Worm (Caenorhabditis elegans) whole organism, young adult: Measurements from ENCODE around the gene W08E12.4.

Source experiments
- F10E7.11 ChIP-seq: sonication (generic microtip); optimal IDR thresholded peaks from 2 replicates; lab custom pipeline; 2017; ENCODE audit warnings: mild to moderate bottlenecking, missing genetic modification characterization, moderate library complexity, missing compliant biosample characterization
- F22D6.2 ChIP-seq: sonication (generic microtip); optimal IDR thresholded peaks from 2 replicates; lab custom pipeline; 2016; ENCODE audit warnings: mild to moderate bottlenecking, missing genetic modification characterization, missing compliant biosample characterization
- F39B2.1 ChIP-seq: fragments of 200-800 bp; sonication (Bioruptor generic); IDR thresholded peaks from 2 replicates; pipeline ENCODE4 v1.3.6; 2022; ENCODE audit warnings: missing genetic modification reagents, missing genetic modification characterization, missing compliant biosample characterization
- F49E8.2 ChIP-seq: sonication (generic microtip); optimal IDR thresholded peaks from 3 replicates; lab custom pipeline; 2017; ENCODE audit warnings: missing genetic modification characterization, mild to moderate bottlenecking, missing compliant biosample characterization, antibody characterized with exemption, moderate library complexity; ENCODE audit not compliant: insufficient read depth
- F57A8.1 ChIP-seq: fragments of 200-800 bp; sonication (Bioruptor generic); optimal IDR thresholded peaks from 2 replicates; lab custom pipeline; 2018; ENCODE audit warnings: mild to moderate bottlenecking, missing genetic modification characterization, moderate library complexity, missing compliant biosample characterization
- K12H6.12 ChIP-seq: fragments of 200-800 bp; sonication (Bioruptor generic); optimal IDR thresholded peaks from 2 replicates; lab custom pipeline; 2018; ENCODE audit warnings: mild to moderate bottlenecking, missing genetic modification characterization, missing compliant biosample characterization
- T07F8.4 ChIP-seq: sonication (generic microtip); optimal IDR thresholded peaks from 2 replicates; lab custom pipeline; 2016; ENCODE audit warnings: mild to moderate bottlenecking, missing genetic modification characterization, moderate library complexity, missing compliant biosample characterization
- Y53G8AR.9 ChIP-seq: fragments of 200-800 bp; sonication (Bioruptor generic); conservative IDR thresholded peaks from 2 replicates; pipeline ENCODE4 v1.3.6; 2022; ENCODE audit warnings: missing genetic modification reagents, missing genetic modification characterization, missing compliant biosample characterization
- ama-1 ChIP-seq, 3 experiments: fragments of 150-350 bp in 1 of 3; sonication (generic microtip) in 2 of 3; optimal IDR thresholded peaks; 2 replicates each; lab custom pipeline; 2014 to 2018; ENCODE audit warnings: missing biosample characterization in 2 of 3, missing genetic modification characterization in 2 of 3, missing genetic modification reagents in 2 of 3
- bed-2 ChIP-seq: fragments of 200-800 bp; sonication (Bioruptor generic); IDR thresholded peaks from 2 replicates; pipeline ENCODE4 v1.3.6; 2022; ENCODE audit warnings: missing genetic modification reagents, missing genetic modification characterization, missing compliant biosample characterization
- ccch-3 ChIP-seq: fragments of 200-800 bp; sonication (Bioruptor generic); optimal IDR thresholded peaks from 2 replicates; lab custom pipeline; 2018; ENCODE audit warnings: mild to moderate bottlenecking, missing genetic modification characterization, missing compliant biosample characterization
- ceh-27 ChIP-seq: fragments of 200-800 bp; sonication (Bioruptor generic); optimal IDR thresholded peaks from 2 replicates; lab custom pipeline; 2018; ENCODE audit warnings: mild to moderate bottlenecking, missing genetic modification characterization, moderate library complexity, missing compliant biosample characterization
- ceh-58 ChIP-seq: fragments of 200-800 bp; sonication (Bioruptor generic); IDR thresholded peaks from 2 replicates; pipeline ENCODE4 v1.3.6; 2022; ENCODE audit warnings: missing genetic modification characterization, missing compliant biosample characterization
- ceh-79 ChIP-seq: sonication (generic microtip); optimal IDR thresholded peaks from 2 replicates; lab custom pipeline; 2017; ENCODE audit warnings: mild to moderate bottlenecking, missing genetic modification characterization, missing compliant biosample characterization
- chd-7 ChIP-seq: sonication (generic microtip); optimal IDR thresholded peaks from 2 replicates; lab custom pipeline; 2016; ENCODE audit warnings: mild to moderate bottlenecking, missing genetic modification characterization, moderate library complexity, missing compliant biosample characterization
- dpl-1 ChIP-seq: fragments of 150-350 bp; optimal IDR thresholded peaks from 2 replicates; lab custom pipeline; 2014; ENCODE audit warnings: missing biosample characterization, missing genetic modification reagents, missing genetic modification characterization
- egl-44 ChIP-seq: fragments of 200-800 bp; sonication (Bioruptor generic); IDR thresholded peaks from 2 replicates; pipeline ENCODE4 v1.3.6; 2022; ENCODE audit warnings: missing genetic modification reagents, missing genetic modification characterization, missing compliant biosample characterization
- egrh-3 ChIP-seq: fragments of 200-800 bp; sonication (Bioruptor generic); IDR thresholded peaks from 2 replicates; pipeline ENCODE4 v1.3.6; 2022; ENCODE audit warnings: missing genetic modification reagents, missing genetic modification characterization, missing compliant biosample characterization
- ets-4 ChIP-seq: fragments of 200-800 bp; sonication (Bioruptor generic); optimal IDR thresholded peaks from 2 replicates; lab custom pipeline; 2018; ENCODE audit warnings: mild to moderate bottlenecking, missing genetic modification characterization, missing compliant biosample characterization
- gei-17 ChIP-seq: fragments of 200-800 bp; sonication (Bioruptor generic); optimal IDR thresholded peaks from 2 replicates; lab custom pipeline; 2018; ENCODE audit warnings: mild to moderate bottlenecking, missing genetic modification characterization, missing compliant biosample characterization
- him-1 ChIP-seq: sonication (generic microtip); optimal IDR thresholded peaks from 2 replicates; lab custom pipeline; 2016; ENCODE audit warnings: missing genotype, missing genetic modification reagents, missing genetic modification characterization, missing compliant biosample characterization
- hlh-12 ChIP-seq: sonication (generic microtip); optimal IDR thresholded peaks from 2 replicates; lab custom pipeline; 2016; ENCODE audit warnings: missing genetic modification characterization, missing compliant biosample characterization
- hmg-20 ChIP-seq: fragments of 200-800 bp; sonication (Bioruptor generic); IDR thresholded peaks from 2 replicates; pipeline ENCODE4 v1.3.6; 2022; ENCODE audit warnings: missing genetic modification reagents, missing genetic modification characterization, missing compliant biosample characterization
- let-526 ChIP-seq: fragments of 200-800 bp; sonication (Bioruptor generic); IDR thresholded peaks from 2 replicates; pipeline ENCODE4 v1.3.6; 2022; ENCODE audit warnings: missing genetic modification reagents, missing genetic modification characterization, missing compliant biosample characterization
- lin-26 ChIP-seq: fragments of 200-800 bp; sonication (Bioruptor generic); IDR thresholded peaks from 2 replicates; pipeline ENCODE4 v1.3.6; 2022; ENCODE audit warnings: missing genetic modification reagents, missing genetic modification characterization, missing compliant biosample characterization
- lir-1 ChIP-seq: fragments of 200-800 bp; sonication (Bioruptor generic); conservative IDR thresholded peaks from 2 replicates; pipeline ENCODE4 v1.3.6; 2022; ENCODE audit warnings: missing genetic modification reagents, missing genetic modification characterization, missing compliant biosample characterization
- madf-10 ChIP-seq: sonication (generic microtip); optimal IDR thresholded peaks from 2 replicates; lab custom pipeline; 2016; ENCODE audit warnings: mild to moderate bottlenecking, missing genetic modification characterization, missing compliant biosample characterization
- mcd-1 ChIP-seq: fragments of 200-800 bp; sonication (Bioruptor generic); IDR thresholded peaks from 2 replicates; pipeline ENCODE4 v1.3.6; 2022; ENCODE audit warnings: missing genetic modification reagents, missing genetic modification characterization, missing compliant biosample characterization
- mel-28 ChIP-seq: sonication (generic microtip); optimal IDR thresholded peaks from 2 replicates; lab custom pipeline; 2016; ENCODE audit warnings: borderline replicate concordance, mild to moderate bottlenecking, missing genetic modification characterization, missing compliant biosample characterization
- mes-4 ChIP-seq: sonication (generic microtip); optimal IDR thresholded peaks from 2 replicates; lab custom pipeline; 2016; ENCODE audit warnings: missing genotype, missing genetic modification characterization, missing compliant biosample characterization
- nhr-120 ChIP-seq: fragments of 200-800 bp; sonication (Bioruptor generic); IDR thresholded peaks from 2 replicates; pipeline ENCODE4 v1.3.6; 2022; ENCODE audit warnings: missing genetic modification characterization, missing compliant biosample characterization
- nhr-27 ChIP-seq: fragments of 200-800 bp; sonication (Bioruptor generic); optimal IDR thresholded peaks from 2 replicates; lab custom pipeline; 2018; ENCODE audit warnings: mild to moderate bottlenecking, missing genetic modification characterization, moderate library complexity, missing compliant biosample characterization
- nhr-90 ChIP-seq: sonication (generic microtip); optimal IDR thresholded peaks from 2 replicates; lab custom pipeline; 2016; ENCODE audit warnings: missing genotype, mild to moderate bottlenecking, missing genetic modification characterization, missing compliant biosample characterization
- pbrm-1 ChIP-seq: fragments of 200-800 bp; sonication (Bioruptor generic); IDR thresholded peaks from 2 replicates; pipeline ENCODE4 v1.3.6; 2022; ENCODE audit warnings: missing genetic modification reagents, missing genetic modification characterization, missing compliant biosample characterization
- snpc-1.3 ChIP-seq: sonication (generic microtip); optimal IDR thresholded peaks from 2 replicates; lab custom pipeline; 2017; ENCODE audit warnings: missing genetic modification characterization, mild to moderate bottlenecking, missing compliant biosample characterization, antibody characterized with exemption, moderate library complexity, missing genotype, missing genetic modification reagents; ENCODE audit not compliant: insufficient read depth
- snpc-3.4 ChIP-seq: sonication (generic microtip); optimal IDR thresholded peaks from 2 replicates; lab custom pipeline; 2017; ENCODE audit warnings: missing genetic modification characterization, mild to moderate bottlenecking, missing compliant biosample characterization, antibody characterized with exemption, moderate library complexity, missing genotype, missing genetic modification reagents
- somi-1 ChIP-seq: fragments of 200-800 bp; sonication (Bioruptor generic); optimal IDR thresholded peaks from 2 replicates; lab custom pipeline; 2018; ENCODE audit warnings: mild to moderate bottlenecking, missing genetic modification characterization, missing compliant biosample characterization
- tbp1 ChIP-seq: fragments of 200-800 bp; sonication (Bioruptor generic); optimal IDR thresholded peaks from 2 replicates; lab custom pipeline; 2018; ENCODE audit warnings: mild to moderate bottlenecking, missing genetic modification characterization, missing compliant biosample characterization
- tbx-9 ChIP-seq: sonication (generic microtip); optimal IDR thresholded peaks from 2 replicates; lab custom pipeline; 2016; ENCODE audit warnings: borderline replicate concordance, missing genetic modification characterization, inconsistent platforms, missing compliant biosample characterization
- xnd-1 ChIP-seq: sonication (generic microtip); optimal IDR thresholded peaks from 2 replicates; lab custom pipeline; 2016; ENCODE audit warnings: missing genotype, missing genetic modification reagents, missing genetic modification characterization, missing compliant biosample characterization
- zfh-2 ChIP-seq: fragments of 200-800 bp; sonication (Bioruptor generic); conservative IDR thresholded peaks from 2 replicates; pipeline ENCODE4 v1.3.6; 2022; ENCODE audit warnings: missing genetic modification reagents, missing genetic modification characterization, missing compliant biosample characterization
- ztf-25 ChIP-seq: fragments of 200-800 bp; sonication (Bioruptor generic); IDR thresholded peaks from 2 replicates; pipeline ENCODE4 v1.3.6; 2022; ENCODE audit warnings: missing genetic modification reagents, missing genetic modification characterization, missing compliant biosample characterization
- ztf-26 ChIP-seq: sonication (generic microtip); optimal IDR thresholded peaks from 2 replicates; lab custom pipeline; 2017; ENCODE audit warnings: missing genetic modification characterization, missing compliant biosample characterization

The W08E12.4 gene

DNA sequence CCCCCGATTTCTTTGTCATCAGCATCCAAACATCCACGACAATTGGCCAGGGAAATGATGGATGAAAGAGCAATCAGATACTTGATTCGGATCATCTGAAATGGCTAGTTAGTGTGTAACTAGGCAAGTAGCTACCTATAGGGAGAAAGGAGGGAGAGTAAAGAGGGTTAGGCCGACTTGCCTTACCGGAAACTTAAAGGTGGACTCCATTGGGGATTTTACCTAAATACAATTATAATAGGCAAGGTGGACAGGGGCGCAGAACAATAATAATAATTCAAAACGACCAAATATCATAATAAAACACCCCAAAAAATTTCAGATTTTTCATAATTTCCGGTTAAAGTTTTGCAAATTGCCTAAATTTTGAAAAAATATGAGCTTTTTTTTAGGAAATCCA is 34.6 kb upstream of the W08E12.4 start, which contains the start of gene clec-173:
clec-173 (minus strand) TSS at position 101 of the 400 bp plus-strand sequence.
- no peak for TF ChIP-seq tbp1
- no peak for TF ChIP-seq ceh-58 (GFP tag; lab: Robert Waterston, UW)

DNA sequence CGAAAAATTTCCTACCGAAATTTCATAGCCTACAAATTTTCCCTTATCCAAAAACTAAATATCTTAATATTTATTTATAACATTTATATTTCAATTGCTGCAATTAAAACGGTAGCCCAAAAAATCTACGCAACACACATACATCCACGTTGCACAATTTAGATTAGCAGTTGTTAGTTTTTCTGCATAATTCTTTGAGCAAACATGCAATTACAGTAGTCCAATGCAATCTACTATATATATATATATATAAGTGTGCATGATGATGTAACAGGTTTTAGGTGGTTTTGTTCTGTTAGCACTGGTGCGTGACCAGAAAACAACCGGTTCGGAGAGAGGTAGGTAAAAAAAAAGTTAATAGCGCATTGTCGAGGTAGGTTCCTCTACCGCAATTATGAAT is 30.8 kb upstream of the W08E12.4 start:
- TF ChIP-seq ceh-27 (GFP tag; lab: Kevin White, UChicago) (no peak), K12H6.12 (tag; lab: Kevin White, UChicago) (no peak), tbx-9 (tag; lab: Kevin White, UChicago) (no peak), mes-4 (tag; lab: Kevin White, UChicago) (no peak), madf-10 (no peak), mcd-1 (GFP tag; lab: Robert Waterston, UW) (no peak), mel-28 (no peak), snpc-3.4 (tag; lab: Kevin White, UChicago) (no peak), bed-2 (GFP tag; lab: Robert Waterston, UW) (no peak), hlh-12 (tag; lab: Kevin White, UChicago) (no peak)

DNA sequence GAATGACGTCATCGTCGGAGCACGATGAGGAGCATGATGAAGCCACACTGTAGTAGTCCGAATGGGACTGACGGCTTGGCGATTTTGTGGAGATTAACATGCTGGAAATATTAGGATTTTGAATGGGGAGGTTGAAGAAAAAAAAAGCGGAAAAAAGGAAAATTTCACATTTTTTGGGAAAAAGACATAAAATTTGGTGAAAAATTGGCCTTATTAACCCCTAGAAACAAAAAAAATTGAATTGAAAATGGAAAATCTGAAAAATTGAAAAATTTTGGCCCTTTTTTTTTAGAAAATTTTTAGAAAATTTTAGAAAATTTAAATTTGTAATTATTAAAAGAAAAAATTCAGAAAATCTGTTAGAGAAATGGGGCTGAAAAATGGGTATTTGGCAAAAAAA is 28.9 kb upstream of the W08E12.4 start, which contains the start of gene T26C12.3:
T26C12.3 (minus strand) TSS at position 101 of the 400 bp plus-strand sequence.
- TF ChIP-seq F39B2.1 (no peak), let-526 (GFP tag; lab: Robert Waterston, UW) (no peak), somi-1 (no peak), F57A8.1 (GFP tag; lab: Kevin White, UChicago) (no peak), Y53G8AR.9 (GFP tag; lab: Robert Waterston, UW) (no peak), dpl-1 (no peak), chd-7 (tag; lab: Kevin White, UChicago) (no peak), hmg-20 (GFP tag; lab: Robert Waterston, UW) (no peak), ceh-79 (tag; lab: Kevin White, UChicago) (no peak), nhr-120 (GFP tag; lab: Robert Waterston, UW) (no peak), lin-26 (GFP tag; lab: Robert Waterston, UW) (no peak), T07F8.4 (tag; lab: Kevin White, UChicago) (no peak), F22D6.2 (tag; lab: Kevin White, UChicago) (no peak)
- TF ChIP-seq, all 124 proteins: peak for 0

DNA sequence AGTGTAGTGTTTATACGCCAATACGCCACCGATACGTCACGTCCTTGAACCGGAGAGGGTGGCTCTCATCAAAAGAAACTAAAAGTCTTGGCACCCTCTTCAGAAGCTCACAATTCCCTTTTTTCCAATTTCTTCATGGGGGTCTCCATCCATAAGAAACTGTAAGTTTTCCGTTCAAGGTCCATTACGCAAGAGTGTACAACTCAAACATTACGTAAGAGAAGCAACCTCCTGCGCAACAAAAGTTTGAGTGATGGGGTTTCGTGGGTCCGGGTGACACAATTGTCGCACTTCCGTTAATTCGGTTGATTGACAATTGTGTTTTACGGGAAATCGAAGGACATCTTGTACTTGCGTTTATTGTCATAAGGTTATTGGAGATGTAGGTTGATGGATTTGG is 23.3 kb upstream of the W08E12.4 start:
- no peak for TF ChIP-seq ama-1 (optimal IDR thresholded peaks at IDR 0.05; lab: Kevin White, UChicago)
- no peak for TF ChIP-seq ama-1 (GFP tag; optimal IDR thresholded peaks at IDR 0.05; lab: Kevin White, UChicago)
- TF ChIP-seq mes-4 (tag; lab: Kevin White, UChicago): no peak
- no peak for TF ChIP-seq ccch-3 (GFP tag; lab: Kevin White, UChicago)
- no peak for TF ChIP-seq F10E7.11 (tag; lab: Kevin White, UChicago)
- no peak for TF ChIP-seq egl-44 (GFP tag; lab: Robert Waterston, UW)
- no peak for TF ChIP-seq F22D6.2 (tag; lab: Kevin White, UChicago)
- TF ChIP-seq nhr-27 (tag; lab: Kevin White, UChicago): no peak
- TF ChIP-seq ets-4 (GFP tag; lab: Kevin White, UChicago): no peak
- TF ChIP-seq xnd-1 (tag; lab: Kevin White, UChicago): no peak

DNA sequence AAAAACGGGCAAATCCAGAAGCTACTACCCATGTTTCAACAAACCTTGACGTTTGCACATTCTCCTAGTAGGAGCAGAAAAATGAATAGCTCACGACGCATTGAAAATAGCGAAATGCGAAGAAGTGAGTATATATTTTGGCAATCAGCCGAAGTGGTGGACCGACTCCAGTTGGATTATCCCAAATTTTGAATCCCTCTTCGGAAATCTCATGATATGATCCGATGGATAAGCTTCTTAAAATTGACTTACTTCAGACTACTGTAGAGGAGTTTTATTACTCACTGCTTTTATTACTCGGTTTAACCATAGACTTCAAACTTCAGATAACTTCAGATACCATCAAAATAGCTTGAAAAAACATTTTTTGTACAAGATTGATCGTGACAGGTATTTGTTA is 12.9 kb upstream of the W08E12.4 start, which contains the start of gene gcy-23:
gcy-23 (minus strand) TSS at position 101 of the 400 bp plus-strand sequence.
- no peak for TF ChIP-seq zfh-2 (GFP tag; lab: Robert Waterston, UW)
- TF ChIP-seq hlh-12 (tag; lab: Kevin White, UChicago): no peak
- TF ChIP-seq ztf-25 (GFP tag; lab: Robert Waterston, UW): no peak
- TF ChIP-seq ztf-26 (tag; lab: Kevin White, UChicago): no peak
- no peak for TF ChIP-seq let-526 (GFP tag; lab: Robert Waterston, UW)
- no peak for TF ChIP-seq F49E8.2
- no peak for TF ChIP-seq him-1 (tag; lab: Kevin White, UChicago)
- no peak for TF ChIP-seq lir-1 (GFP tag; lab: Robert Waterston, UW)
- TF ChIP-seq pbrm-1 (GFP tag; lab: Robert Waterston, UW): no peak
- no peak for TF ChIP-seq nhr-90 (tag; lab: Kevin White, UChicago)
- TF ChIP-seq ceh-79 (tag; lab: Kevin White, UChicago): no peak
- no peak for TF ChIP-seq egrh-3 (GFP tag; lab: Robert Waterston, UW)
- TF ChIP-seq gei-17 (GFP tag; lab: Kevin White, UChicago): no peak
- no peak for TF ChIP-seq snpc-1.3
- TF ChIP-seq F39B2.1: no peak
